Worm (Caenorhabditis elegans) whole organism, L1 larva: ENCODE measurements around the gene K03A11.4.

ENCODE experiments used
- C16A3.4 ChIP-seq: fragments of 150-350 bp; optimal IDR thresholded peaks from 2 replicates; lab custom pipeline; 2014; ENCODE audit warnings: missing biosample characterization, missing genetic modification characterization
- aly-2 ChIP-seq: fragments of 150-350 bp; optimal IDR thresholded peaks from 2 replicates; lab custom pipeline; 2014; ENCODE audit warnings: missing biosample characterization, missing genetic modification characterization
- ceh-82 ChIP-seq, 3 experiments: fragments of 150-350 bp in 1 of 3; sonication (generic microtip) in 2 of 3; optimal IDR thresholded peaks; 2 replicates each; lab custom pipeline; 2014 to 2017; ENCODE audit warnings: missing biosample characterization in 3 of 3, missing genetic modification characterization in 3 of 3
- ceh-90 ChIP-seq: sonication (generic microtip); optimal IDR thresholded peaks from 2 replicates; lab custom pipeline; 2016; ENCODE audit warnings: missing genetic modification characterization, missing compliant biosample characterization
- ces-1 ChIP-seq: fragments of 150-350 bp; optimal IDR thresholded peaks from 2 replicates; lab custom pipeline; 2014; ENCODE audit warnings: missing biosample characterization, missing genetic modification reagents, missing genetic modification characterization
- dpl-1 ChIP-seq, 3 experiments: fragments of 150-350 bp in 2 of 3; sonication (generic microtip) in 1 of 3; optimal IDR thresholded peaks; 2 replicates each; lab custom pipeline; 2014 to 2017; ENCODE audit warnings: missing biosample characterization in 3 of 3, missing genetic modification characterization in 3 of 3, missing genetic modification reagents in 3 of 3
- dsc-1 ChIP-seq: sonication (generic microtip); optimal IDR thresholded peaks from 2 replicates; lab custom pipeline; 2016; ENCODE audit warnings: mild to moderate bottlenecking, missing genetic modification characterization, missing compliant biosample characterization
- efl-1 ChIP-seq, 4 experiments: fragments of 150-350 bp; optimal IDR thresholded peaks in 3 of 4; peaks in 1 of 4; 1 replicate in 1 of 4; 2 replicates in 3 of 4; lab custom pipeline; 2014; ENCODE audit warnings: missing biosample characterization in 2 of 4, missing genetic modification characterization in 2 of 4, missing genetic modification reagents in 2 of 4
- elt-3 ChIP-seq, 6 experiments: fragments of 150-350 bp in 1 of 6; sonication (generic microtip); optimal IDR thresholded peaks; 2 replicates each; lab custom pipeline; 2017 to 2018; ENCODE audit warnings: missing biosample characterization in 6 of 6, missing genetic modification characterization in 6 of 6, inconsistent platforms in 1 of 6
- fkh-10 ChIP-seq: sonication (generic microtip); optimal IDR thresholded peaks from 2 replicates; lab custom pipeline; 2017; ENCODE audit warnings: missing biosample characterization, missing genetic modification reagents, missing genetic modification characterization
- fkh-4 ChIP-seq: sonication (generic microtip); optimal IDR thresholded peaks from 2 replicates; lab custom pipeline; 2016; ENCODE audit warnings: missing compliant biosample characterization, missing genetic modification characterization, borderline replicate concordance
- fkh-8 ChIP-seq: sonication (generic microtip); optimal IDR thresholded peaks from 2 replicates; lab custom pipeline; 2016; ENCODE audit warnings: mild to moderate bottlenecking, missing genetic modification characterization, missing compliant biosample characterization
- hlh-4 ChIP-seq: sonication (generic microtip); optimal IDR thresholded peaks from 2 replicates; lab custom pipeline; 2016; ENCODE audit warnings: mild to moderate bottlenecking, missing genetic modification characterization, missing compliant biosample characterization
- hpl-2 ChIP-seq: fragments of 150-350 bp; optimal IDR thresholded peaks from 2 replicates; lab custom pipeline; 2014; ENCODE audit warnings: missing biosample characterization, missing genetic modification reagents, missing genetic modification characterization
- isw-1 ChIP-seq: fragments of 200-800 bp; sonication (Bioruptor generic); IDR thresholded peaks from 2 replicates; pipeline ENCODE4 v1.3.6; 2022; ENCODE audit warnings: missing genetic modification characterization, missing compliant biosample characterization
- lin-14 ChIP-seq: fragments of 200-800 bp; sonication (Bioruptor generic); optimal IDR thresholded peaks from 2 replicates; lab custom pipeline; 2018; ENCODE audit warnings: mild to moderate bottlenecking, missing genetic modification characterization, moderate library complexity, missing compliant biosample characterization
- lin-35 ChIP-seq, 2 experiments: fragments of 150-350 bp; optimal IDR thresholded peaks; 2 replicates each; lab custom pipeline; 2014; ENCODE audit warnings: missing biosample characterization in 2 of 2, missing genetic modification characterization in 2 of 2, missing genetic modification reagents in 2 of 2
- lin-39 ChIP-seq: fragments of 150-350 bp; optimal IDR thresholded peaks from 2 replicates; lab custom pipeline; 2014; ENCODE audit warnings: missing biosample characterization, missing genetic modification reagents, missing genetic modification characterization
- lsy-2 ChIP-seq, 2 experiments: fragments of 150-350 bp; optimal IDR thresholded peaks; 2 replicates each; lab custom pipeline; 2014; ENCODE audit warnings: missing biosample characterization in 2 of 2, missing genetic modification characterization in 2 of 2
- mab-9 ChIP-seq: fragments of 200-800 bp; sonication (Bioruptor generic); IDR thresholded peaks from 2 replicates; pipeline ENCODE4 v1.3.6; 2022; ENCODE audit warnings: missing genetic modification reagents, missing genetic modification characterization, missing compliant biosample characterization
- mdl-1 ChIP-seq, 2 experiments: fragments of 150-350 bp; optimal IDR thresholded peaks; 2 replicates each; lab custom pipeline; 2014 to 2017; ENCODE audit warnings: missing biosample characterization in 2 of 2, missing genetic modification characterization in 2 of 2, inconsistent platforms in 1 of 2
- mef-2 ChIP-seq: fragments of 150-350 bp; optimal IDR thresholded peaks from 2 replicates; lab custom pipeline; 2014; ENCODE audit warnings: missing biosample characterization, missing genetic modification characterization
- mep-1 ChIP-seq: fragments of 150-350 bp; optimal IDR thresholded peaks from 2 replicates; lab custom pipeline; 2014; ENCODE audit warnings: missing biosample characterization, missing genetic modification characterization
- nhr-19 ChIP-seq: fragments of 200-800 bp; sonication (Bioruptor generic); conservative IDR thresholded peaks from 2 replicates; pipeline ENCODE4 v1.3.6; 2022; ENCODE audit warnings: missing genetic modification characterization, missing compliant biosample characterization
- nhr-20 ChIP-seq: sonication (generic microtip); optimal IDR thresholded peaks from 2 replicates; lab custom pipeline; 2016; ENCODE audit warnings: mild to moderate bottlenecking, missing genetic modification characterization, missing compliant biosample characterization
- nhr-237 ChIP-seq: fragments of 150-350 bp; optimal IDR thresholded peaks from 2 replicates; lab custom pipeline; 2014; ENCODE audit warnings: missing biosample characterization, missing genetic modification characterization
- nhr-47 ChIP-seq: sonication (generic microtip); optimal IDR thresholded peaks from 2 replicates; lab custom pipeline; 2016; ENCODE audit warnings: mild to moderate bottlenecking, missing genetic modification characterization, moderate library complexity, missing compliant biosample characterization
- nhr-71 ChIP-seq: sonication (generic microtip); optimal IDR thresholded peaks from 2 replicates; lab custom pipeline; 2016; ENCODE audit warnings: mild to moderate bottlenecking, missing genetic modification characterization, moderate library complexity, missing compliant biosample characterization
- nhr-76 ChIP-seq: sonication (generic microtip); optimal IDR thresholded peaks from 2 replicates; lab custom pipeline; 2017; ENCODE audit warnings: missing biosample characterization, missing genetic modification characterization
- nhr-77 ChIP-seq: fragments of 150-350 bp; optimal IDR thresholded peaks from 2 replicates; lab custom pipeline; 2014; ENCODE audit warnings: missing biosample characterization, missing genetic modification characterization
- nhr-85 ChIP-seq: sonication (generic microtip); peaks from one replicate; lab custom pipeline; 2016; ENCODE audit warnings: missing genetic modification characterization, inconsistent platforms, missing compliant biosample characterization
- nhr-90 ChIP-seq: sonication (generic microtip); optimal IDR thresholded peaks from 2 replicates; lab custom pipeline; 2016; ENCODE audit warnings: mild to moderate bottlenecking, missing genetic modification characterization, missing compliant biosample characterization; ENCODE audit not compliant: poor library complexity
- pax-3 ChIP-seq: fragments of 200-800 bp; sonication (Bioruptor generic); optimal IDR thresholded peaks from 2 replicates; lab custom pipeline; 2018; ENCODE audit warnings: mild to moderate bottlenecking, missing genetic modification characterization, moderate library complexity, missing compliant biosample characterization
- pqm-1 ChIP-seq: sonication (generic microtip); optimal IDR thresholded peaks from 3 replicates; lab custom pipeline; 2017; ENCODE audit warnings: missing biosample characterization, missing genetic modification characterization
- snu-23 ChIP-seq: sonication (generic microtip); optimal IDR thresholded peaks from 2 replicates; lab custom pipeline; 2016; ENCODE audit warnings: missing genetic modification characterization, missing compliant biosample characterization
- sptf-1 ChIP-seq: fragments of 150-350 bp; optimal IDR thresholded peaks from 2 replicates; lab custom pipeline; 2014; ENCODE audit warnings: missing biosample characterization, missing genetic modification characterization
- sup-37 ChIP-seq: fragments of 200-800 bp; sonication (Bioruptor generic); optimal IDR thresholded peaks from 2 replicates; lab custom pipeline; 2018; ENCODE audit warnings: mild to moderate bottlenecking, missing genetic modification characterization, missing compliant biosample characterization
- swsn-7 ChIP-seq: sonication (generic microtip); optimal IDR thresholded peaks from 2 replicates; lab custom pipeline; 2016; ENCODE audit warnings: missing genetic modification characterization, missing compliant biosample characterization
- tbx-2 ChIP-seq: sonication (generic microtip); optimal IDR thresholded peaks from 2 replicates; lab custom pipeline; 2016; ENCODE audit warnings: missing genetic modification characterization, missing compliant biosample characterization
- unc-130 ChIP-seq: fragments of 150-350 bp; optimal IDR thresholded peaks from 2 replicates; lab custom pipeline; 2017; ENCODE audit warnings: missing biosample characterization, missing genetic modification characterization, inconsistent platforms
- unc-98 ChIP-seq: fragments of 200-800 bp; sonication (Bioruptor generic); IDR thresholded peaks from 2 replicates; pipeline ENCODE4 v1.3.6; 2022; ENCODE audit warnings: missing genetic modification characterization, missing compliant biosample characterization
- vab-15 ChIP-seq: sonication (generic microtip); optimal IDR thresholded peaks from 2 replicates; lab custom pipeline; 2017; ENCODE audit warnings: missing genotype, mild to moderate bottlenecking, missing genetic modification characterization, missing compliant biosample characterization
- xbp-1 ChIP-seq: sonication (generic microtip); optimal IDR thresholded peaks from 2 replicates; lab custom pipeline; 2016; ENCODE audit warnings: missing genetic modification characterization, missing compliant biosample characterization
- zag-1 ChIP-seq: fragments of 150-350 bp; optimal IDR thresholded peaks from 2 replicates; lab custom pipeline; 2014; ENCODE audit warnings: missing biosample characterization, missing genetic modification characterization
- zip-4 ChIP-seq: fragments of 200-800 bp; sonication (Bioruptor generic); optimal IDR thresholded peaks from 2 replicates; lab custom pipeline; 2018; ENCODE audit warnings: mild to moderate bottlenecking, missing genetic modification characterization, moderate library complexity, missing compliant biosample characterization
- ztf-11 ChIP-seq, 2 experiments: sonication (generic microtip); optimal IDR thresholded peaks; 2 replicates each; lab custom pipeline; 2016 to 2017; ENCODE audit warnings: missing genetic modification characterization in 2 of 2, missing biosample characterization in 1 of 2, missing compliant biosample characterization in 1 of 2
- ztf-4 ChIP-seq: fragments of 150-350 bp; optimal IDR thresholded peaks from 2 replicates; lab custom pipeline; 2014; ENCODE audit warnings: missing biosample characterization, missing genetic modification characterization

Gene K03A11.4

ce11 chrX:13038791-13039190 lies 39.2 kb upstream of the K03A11.4 start:
- peak; percentile 18 for TF ChIP-seq snu-23 (GFP tag; lab: Kevin White, UChicago)
- no peak for TF ChIP-seq mep-1
- TF ChIP-seq nhr-71 (tag; lab: Kevin White, UChicago): peak; percentile 19
- TF ChIP-seq efl-1 (optimal IDR thresholded peaks at IDR 0.05; lab: Kevin White, UChicago): no peak
- TF ChIP-seq efl-1 (GFP tag; optimal IDR thresholded peaks at IDR 0.05 in 1 of 2; lab: Kevin White, UChicago): peak in 1 of 2 experiments; percentile 85
- no peak for TF ChIP-seq mab-9 (GFP tag; lab: Robert Waterston, UW)
- no peak for TF ChIP-seq zag-1
- TF ChIP-seq elt-3 (tag; optimal IDR thresholded peaks at IDR 0.05; lab: Kevin White, UChicago): peak in 1 of 6 experiments; percentile 32
- TF ChIP-seq ces-1 (GFP tag; lab: Kevin White, UChicago): no peak
- TF ChIP-seq zip-4: no peak
- no peak for TF ChIP-seq unc-98 (GFP tag; lab: Robert Waterston, UW)
- peak in 1 of 2 experiments; percentile 51 for TF ChIP-seq lin-35 (GFP tag; optimal IDR thresholded peaks at IDR 0.05; lab: Kevin White, UChicago)
- no peak for TF ChIP-seq mef-2 (tag; lab: Kevin White, UChicago)
- TF ChIP-seq lin-14: peak; percentile 7
- TF ChIP-seq nhr-47: peak; percentile 9
- TF ChIP-seq lsy-2 (tag; optimal IDR thresholded peaks at IDR 0.05; lab: Kevin White, UChicago): peak in 1 of 2 experiments; percentile 38
- TF ChIP-seq ceh-90 (tag; lab: Kevin White, UChicago): no peak
- no peak for TF ChIP-seq dsc-1 (tag; lab: Kevin White, UChicago)
- peak; percentile 43 for TF ChIP-seq nhr-90
- peak; percentile 19 for TF ChIP-seq C16A3.4 (tag; lab: Kevin White, UChicago)
- no peak for TF ChIP-seq aly-2 (tag; lab: Kevin White, UChicago)
- TF ChIP-seq nhr-19 (GFP tag; lab: Robert Waterston, UW): 0 out of 2 replicates have a peak, but pooled peaks have one; percentile 6
- TF ChIP-seq unc-130 (tag; lab: Kevin White, UChicago): no peak
- TF ChIP-seq xbp-1 (tag; lab: Kevin White, UChicago): no peak
- TF ChIP-seq nhr-76 (tag; lab: Kevin White, UChicago): no peak
- TF ChIP-seq nhr-20: peak; percentile 29

ce11 chrX:13041830-13042229 lies 36.1 kb upstream of the K03A11.4 start:
- TF ChIP-seq ztf-11 (tag; optimal IDR thresholded peaks at IDR 0.05; lab: Kevin White, UChicago) (no peak), nhr-77 (tag; lab: Kevin White, UChicago) (no peak), fkh-10 (no peak), fkh-8 (tag; lab: Kevin White, UChicago) (no peak), fkh-4 (tag; lab: Kevin White, UChicago) (no peak), zip-4 (no peak), isw-1 (GFP tag; lab: Robert Waterston, UW) (no peak), lsy-2 (tag; optimal IDR thresholded peaks at IDR 0.05; lab: Kevin White, UChicago) (no peak), ceh-82 (tag; optimal IDR thresholded peaks at IDR 0.05; lab: Kevin White, UChicago) (no peak), nhr-85 (no peak), sptf-1 (tag; lab: Kevin White, UChicago) (no peak), ces-1 (GFP tag; lab: Kevin White, UChicago) (no peak), pqm-1 (tag; lab: Kevin White, UChicago) (no peak), sup-37 (no peak)

- TF ChIP-seq ceh-82 (tag; optimal IDR thresholded peaks at IDR 0.05; lab: Kevin White, UChicago) (peak; percentile 79 to 90 (median 86)), mef-2 (tag; lab: Kevin White, UChicago) (peak; percentile 43), nhr-90 (peak; percentile 92), nhr-20 (peak; percentile 94), tbx-2 (tag; lab: Kevin White, UChicago) (peak; percentile 90), fkh-4 (tag; lab: Kevin White, UChicago) (peak; percentile 27), unc-130 (tag; lab: Kevin White, UChicago) (peak; percentile 80), ztf-4 (tag; lab: Kevin White, UChicago) (peak; percentile 77), dsc-1 (tag; lab: Kevin White, UChicago) (peak; percentile 97), vab-15 (tag; lab: Kevin White, UChicago) (peak; percentile 35), mdl-1 (tag; optimal IDR thresholded peaks at IDR 0.05; lab: Kevin White, UChicago) (peak in 1 of 2 experiments; percentile 81), nhr-237 (peak; percentile 12), dpl-1 (GFP tag; optimal IDR thresholded peaks at IDR 0.05; lab: Kevin White, UChicago) (peak in 2 of 3 experiments; percentile 29 to 34), ztf-11 (tag; optimal IDR thresholded peaks at IDR 0.05; lab: Kevin White, UChicago) (peak in 1 of 2 experiments; percentile 81), mep-1 (peak; percentile 70), xbp-1 (tag; lab: Kevin White, UChicago) (peak; percentile 84), zip-4 (peak; percentile 76), swsn-7 (tag; lab: Kevin White, UChicago) (peak; percentile 94), C16A3.4 (tag; lab: Kevin White, UChicago) (peak; percentile 84), hpl-2 (GFP tag; lab: Kevin White, UChicago) (peak; percentile 82), lin-39 (tag; lab: Kevin White, UChicago) (peak; percentile 49), lin-35 (GFP tag; optimal IDR thresholded peaks at IDR 0.05; lab: Kevin White, UChicago) (peak; percentile 59 to 81), pax-3 (tag; lab: Kevin White, UChicago) (peak; percentile 70), hlh-4 (tag; lab: Kevin White, UChicago) (peak; percentile 3), lsy-2 (tag; optimal IDR thresholded peaks at IDR 0.05; lab: Kevin White, UChicago) (peak; percentile 72 to 73)
These were observed 31.6 kb upstream of the K03A11.4 start for ce11 chrX:13046324-13046723.
